Fruit fly (Drosophila melanogaster) whole organism, embryonic: ENCODE data around the gene Ppm1.

Experiments
- Ada2b ChIP-seq: fragments of 200-800 bp; sonication (Bioruptor generic); IDR thresholded peaks from 2 replicates; pipeline ENCODE4 v1.3.6; 2022; ENCODE audit warnings: missing biosample characterization, missing genetic modification characterization
- Asciz ChIP-seq: fragments of 200-800 bp; sonication (Bioruptor generic); optimal IDR thresholded peaks from 2 replicates; lab custom pipeline; 2017; ENCODE audit warnings: missing biosample characterization, mild to moderate bottlenecking, missing genetic modification characterization, missing genetic modification reagents
- CG10267 ChIP-seq: fragments of 200-800 bp; sonication (Bioruptor generic); optimal IDR thresholded peaks from 2 replicates; lab custom pipeline; 2018; ENCODE audit warnings: missing biosample characterization, mild to moderate bottlenecking, missing genetic modification characterization, moderate library complexity
- CG10565 ChIP-seq: fragments of 200-800 bp; sonication (Bioruptor generic); optimal IDR thresholded peaks from 3 replicates; lab custom pipeline; 2016; ENCODE audit warnings: missing biosample characterization, mild to moderate bottlenecking, missing genetic modification characterization
- CG10654 ChIP-seq: fragments of 200-800 bp; sonication (Bioruptor generic); optimal IDR thresholded peaks from 2 replicates; lab custom pipeline; 2016; ENCODE audit warnings: missing biosample characterization, missing genetic modification characterization
- CG11093 ChIP-seq: fragments of 200-800 bp; sonication (Bioruptor generic); IDR thresholded peaks from 3 replicates; pipeline ENCODE4 v1.3.6; 2022; ENCODE audit warnings: missing biosample characterization, missing genetic modification characterization
- CG1233 ChIP-seq: fragments of 200-800 bp; sonication (Bioruptor generic); optimal IDR thresholded peaks from 4 replicates; lab custom pipeline; 2018; ENCODE audit warnings: missing biosample characterization, mild to moderate bottlenecking, missing genetic modification characterization
- CG14667 ChIP-seq: fragments of 200-800 bp; sonication (Bioruptor generic); IDR thresholded peaks from 2 replicates; pipeline ENCODE4 v1.3.6; 2022; ENCODE audit warnings: missing biosample characterization, missing genetic modification characterization
- CG14860 ChIP-seq: fragments of 200-800 bp; sonication (Bioruptor generic); IDR thresholded peaks from 3 replicates; pipeline ENCODE4 v1.3.6; 2022; ENCODE audit warnings: missing biosample characterization, missing genetic modification characterization; ENCODE audit not compliant: partially characterized antibody
- CG15479 ChIP-seq: fragments of 200-800 bp; sonication (Bioruptor generic); optimal IDR thresholded peaks from 3 replicates; lab custom pipeline; 2019; ENCODE audit warnings: missing biosample characterization, mild to moderate bottlenecking, missing genetic modification characterization, moderate library complexity
- CG18476 ChIP-seq: fragments of 200-800 bp; sonication (Bioruptor generic); optimal IDR thresholded peaks from 2 replicates; lab custom pipeline; 2016; ENCODE audit warnings: missing biosample characterization, mild to moderate bottlenecking, missing genetic modification characterization
- CG2129 ChIP-seq: fragments of 200-800 bp; sonication (Bioruptor generic); IDR thresholded peaks from 2 replicates; pipeline ENCODE4 v1.3.6; 2022; ENCODE audit warnings: missing biosample characterization, missing genetic modification characterization; ENCODE audit not compliant: partially characterized antibody
- CG30403 ChIP-seq: fragments of 200-800 bp; sonication (Bioruptor generic); optimal IDR thresholded peaks from 3 replicates; lab custom pipeline; 2016; ENCODE audit warnings: missing biosample characterization, missing genetic modification characterization
- CG4424 ChIP-seq: fragments of 200-800 bp; sonication (Bioruptor generic); optimal IDR thresholded peaks from 3 replicates; lab custom pipeline; 2016; ENCODE audit warnings: missing biosample characterization, missing genetic modification characterization
- CG4617 ChIP-seq: fragments of 200-800 bp; sonication (Bioruptor generic); optimal IDR thresholded peaks from 3 replicates; lab custom pipeline; 2016; ENCODE audit warnings: missing biosample characterization, missing genetic modification characterization, borderline replicate concordance
- CG4854 ChIP-seq: fragments of 200-800 bp; sonication (Bioruptor generic); optimal IDR thresholded peaks from 2 replicates; lab custom pipeline; 2016; ENCODE audit warnings: missing biosample characterization, missing genetic modification characterization, inconsistent platforms
- CG8924 ChIP-seq: fragments of 200-800 bp; optimal IDR thresholded peaks from 3 replicates; lab custom pipeline; 2019; ENCODE audit warnings: missing biosample characterization, mild to moderate bottlenecking, missing genetic modification characterization, moderate library complexity
- Dbx ChIP-seq: fragments of 200-800 bp; sonication (Bioruptor generic); IDR thresholded peaks from 3 replicates; pipeline ENCODE4 v1.3.6; 2022; ENCODE audit warnings: missing biosample characterization, missing genetic modification characterization
- Doc2 ChIP-seq: fragments of 200-800 bp; sonication (Bioruptor generic); IDR thresholded peaks from 2 replicates; pipeline ENCODE4 v1.3.6; 2022; ENCODE audit warnings: missing biosample characterization, missing genetic modification characterization
- Drgx ChIP-seq: fragments of 200-800 bp; sonication (Bioruptor generic); IDR thresholded peaks from 2 replicates; pipeline ENCODE4 v1.3.6; 2022; ENCODE audit warnings: missing biosample characterization, missing genetic modification characterization
- ERR ChIP-seq: fragments of 200-800 bp; sonication (Bioruptor generic); optimal IDR thresholded peaks from 2 replicates; lab custom pipeline; 2016; ENCODE audit warnings: missing biosample characterization, missing genetic modification characterization
- Elba2 ChIP-seq: fragments of 200-800 bp; sonication (Bioruptor generic); optimal IDR thresholded peaks from 3 replicates; lab custom pipeline; 2016; ENCODE audit warnings: missing biosample characterization, missing genetic modification characterization
- H2.0 ChIP-seq: fragments of 200-800 bp; sonication (Bioruptor generic); IDR thresholded peaks from 2 replicates; pipeline ENCODE4 v1.3.6; 2022; ENCODE audit warnings: missing biosample characterization, missing genetic modification characterization
- Med ChIP-seq: fragments of 200-800 bp; sonication (Bioruptor generic); peaks from one replicate; lab custom pipeline; 2016; ENCODE audit warnings: missing biosample characterization, missing genetic modification characterization, mild to moderate bottlenecking, inconsistent platforms, moderate library complexity
- Oaz ChIP-seq: fragments of 200-800 bp; sonication (Bioruptor generic); IDR thresholded peaks from 2 replicates; pipeline ENCODE4 v1.3.6; 2022; ENCODE audit warnings: missing biosample characterization, missing genetic modification characterization
- Ptx1 ChIP-seq: fragments of 200-800 bp; sonication (Bioruptor generic); IDR thresholded peaks from 2 replicates; pipeline ENCODE4 v1.3.6; 2022; ENCODE audit warnings: missing biosample characterization, missing genetic modification characterization
- Rx ChIP-seq: fragments of 200-800 bp; sonication (Bioruptor generic); IDR thresholded peaks from 2 replicates; pipeline ENCODE4 v1.3.6; 2022; ENCODE audit warnings: missing biosample characterization, missing genetic modification characterization
- Sox102F ChIP-seq: fragments of 200-800 bp; sonication (Bioruptor generic); optimal IDR thresholded peaks from 2 replicates; lab custom pipeline; 2018; ENCODE audit warnings: missing biosample characterization, mild to moderate bottlenecking, missing genetic modification characterization, moderate library complexity
- Taf1 ChIP-seq: fragments of 200-800 bp; sonication (Bioruptor generic); IDR thresholded peaks from 2 replicates; pipeline ENCODE4 v1.3.6; 2022; ENCODE audit warnings: missing biosample characterization, missing genetic modification characterization
- Tbp ChIP-seq: fragments of >200 bp; optimal IDR thresholded peaks from 2 replicates; lab custom pipeline; 2018; ENCODE audit warnings: missing biosample characterization, missing genetic modification characterization
- Xbp1 ChIP-seq: fragments of 200-800 bp; sonication (Bioruptor generic); optimal IDR thresholded peaks from 3 replicates; lab custom pipeline; 2016; ENCODE audit warnings: missing biosample characterization, mild to moderate bottlenecking, missing genetic modification characterization
- amos ChIP-seq: fragments of 200-800 bp; sonication (Bioruptor generic); IDR thresholded peaks from 2 replicates; pipeline ENCODE4 v1.3.6; 2022; ENCODE audit warnings: missing biosample characterization, missing genetic modification characterization; ENCODE audit not compliant: partially characterized antibody
- cato ChIP-seq: fragments of 200-800 bp; sonication (Bioruptor generic); optimal IDR thresholded peaks from 2 replicates; lab custom pipeline; 2016; ENCODE audit warnings: missing biosample characterization, missing genetic modification characterization, borderline replicate concordance
- chif ChIP-seq, 2 experiments: fragments of 200-800 bp; sonication (Bioruptor generic); optimal IDR thresholded peaks; 3 replicates each; lab custom pipeline; 2016; ENCODE audit warnings: missing biosample characterization in 2 of 2, missing genetic modification characterization in 2 of 2
- chinmo ChIP-seq: fragments of 200-800 bp; sonication (Bioruptor generic); IDR thresholded peaks from 4 replicates; pipeline ENCODE4 v1.3.6; 2022; ENCODE audit warnings: missing biosample characterization, missing genetic modification characterization; ENCODE audit not compliant: partially characterized antibody
- ci ChIP-seq: fragments of 200-800 bp; sonication (Bioruptor generic); IDR thresholded peaks from 3 replicates; pipeline ENCODE4 v1.3.6; 2022; ENCODE audit warnings: missing biosample characterization, missing genetic modification characterization
- croc ChIP-seq: fragments of 200-800 bp; sonication (Bioruptor generic); conservative IDR thresholded peaks from 3 replicates; pipeline ENCODE4 v1.3.6; 2022; ENCODE audit warnings: missing biosample characterization, missing genetic modification characterization
- dmrt99B ChIP-seq: fragments of 200-800 bp; sonication (Bioruptor generic); optimal IDR thresholded peaks from 2 replicates; lab custom pipeline; 2018; ENCODE audit warnings: missing biosample characterization, mild to moderate bottlenecking, missing genetic modification characterization, moderate library complexity
- h ChIP-seq: fragments of >200 bp; optimal IDR thresholded peaks from 2 replicates; lab custom pipeline; 2017
- knrl ChIP-seq: fragments of 200-800 bp; sonication (Bioruptor generic); IDR thresholded peaks from 3 replicates; pipeline ENCODE4 v1.3.6; 2022; ENCODE audit warnings: missing biosample characterization, missing genetic modification characterization; ENCODE audit not compliant: partially characterized antibody
- lbe ChIP-seq: fragments of 200-800 bp; sonication (Bioruptor generic); optimal IDR thresholded peaks from 2 replicates; lab custom pipeline; 2016; ENCODE audit warnings: missing biosample characterization, mild to moderate bottlenecking, missing genetic modification characterization
- luna ChIP-seq: fragments of 200-800 bp; sonication (Bioruptor generic); optimal IDR thresholded peaks from 2 replicates; lab custom pipeline; 2016; ENCODE audit warnings: missing biosample characterization, missing genetic modification characterization
- maf-S ChIP-seq: fragments of 200-800 bp; sonication (Bioruptor generic); optimal IDR thresholded peaks from 2 replicates; lab custom pipeline; 2016; ENCODE audit warnings: missing biosample characterization, missing genetic modification characterization
- peb ChIP-seq: fragments of 200-800 bp; sonication (Bioruptor generic); IDR thresholded peaks from 2 replicates; pipeline ENCODE4 v1.3.6; 2022; ENCODE audit warnings: missing biosample characterization, missing genetic modification characterization
- row ChIP-seq: fragments of 200-800 bp; sonication (Bioruptor generic); IDR thresholded peaks from 3 replicates; pipeline ENCODE4 v1.3.6; 2022; ENCODE audit warnings: missing biosample characterization, missing genetic modification characterization
- sens ChIP-seq: fragments of 200-800 bp; sonication (Bioruptor generic); peaks from one replicate; lab custom pipeline; 2016; ENCODE audit warnings: missing biosample characterization, missing genetic modification characterization
- sima ChIP-seq: fragments of 200-800 bp; sonication (Bioruptor generic); optimal IDR thresholded peaks from 2 replicates; lab custom pipeline; 2016; ENCODE audit warnings: missing biosample characterization, missing genetic modification characterization
- sr ChIP-seq: fragments of 200-800 bp; sonication (Bioruptor generic); IDR thresholded peaks from 3 replicates; pipeline ENCODE4 v1.3.6; 2022; ENCODE audit warnings: missing biosample characterization, missing genetic modification characterization
- sug ChIP-seq: fragments of 200-800 bp; optimal IDR thresholded peaks from 2 replicates; lab custom pipeline; 2019; ENCODE audit warnings: missing biosample characterization, mild to moderate bottlenecking, missing genetic modification characterization, moderate library complexity
- tin ChIP-seq: fragments of 200-800 bp; sonication (Bioruptor generic); optimal IDR thresholded peaks from 3 replicates; lab custom pipeline; 2016; ENCODE audit warnings: missing biosample characterization, missing genetic modification characterization
- toy ChIP-seq: fragments of 200-800 bp; sonication (Bioruptor generic); IDR thresholded peaks from 2 replicates; pipeline ENCODE4 v1.3.6; 2022; ENCODE audit warnings: missing biosample characterization, missing genetic modification characterization
- unpg ChIP-seq: fragments of 200-800 bp; sonication (Bioruptor generic); optimal IDR thresholded peaks from 3 replicates; lab custom pipeline; 2018; ENCODE audit warnings: missing biosample characterization, mild to moderate bottlenecking, missing genetic modification characterization, moderate library complexity

The Ppm1 gene

dm6 chr3L:623556-623955 lies 42.4 kb downstream of the Ppm1 start (continued):
- no peak for TF ChIP-seq CG14860 (GFP tag; lab: Robert Waterston, UW)
- TF ChIP-seq CG10654 (GFP tag; lab: Kevin White, UChicago), result no peak
- no peak for TF ChIP-seq sr (GFP tag; lab: Robert Waterston, UW)
- no peak for TF ChIP-seq tin
- TF ChIP-seq sima (GFP tag; lab: Kevin White, UChicago), result no peak
- TF ChIP-seq toy, result no peak
- TF ChIP-seq ERR (GFP tag; lab: Kevin White, UChicago), result no peak
- no peak for TF ChIP-seq CG2129 (GFP tag; lab: Robert Waterston, UW)
- TF ChIP-seq Ptx1 (GFP tag; lab: Robert Waterston, UW), result peak; percentile 55
- TF ChIP-seq CG15479, result no peak
- no peak for TF ChIP-seq CG1233
- no peak for TF ChIP-seq knrl (GFP tag; lab: Robert Waterston, UW)
- TF ChIP-seq chif (GFP tag; optimal IDR thresholded peaks at IDR 0.05; lab: Kevin White, UChicago), result peak in 1 of 2 experiments; percentile 28
- TF ChIP-seq dmrt99B, result peak; percentile 41
- no peak for TF ChIP-seq CG18476
- TF ChIP-seq Ada2b (GFP tag; lab: Robert Waterston, UW), result no peak
- no peak for TF ChIP-seq CG4617 (GFP tag; lab: Kevin White, UChicago)
- peak; percentile 63 for TF ChIP-seq Med (GFP tag; lab: Kevin White, UChicago)
- TF ChIP-seq CG4854 (GFP tag; lab: Kevin White, UChicago), result no peak
- TF ChIP-seq amos (GFP tag; lab: Robert Waterston, UW), result no peak
- TF ChIP-seq CG8924 (tag; lab: Kevin White, UChicago), result peak; percentile 30
- TF ChIP-seq chinmo, result no peak
- 0 out of 2 replicates have a peak, but pooled peaks have one; percentile 20 for TF ChIP-seq Rx (GFP tag; lab: Robert Waterston, UW)
- peak; percentile 55; the same call in 1 of the 3 replicates for TF ChIP-seq ci (GFP tag; lab: Robert Waterston, UW)
- peak; percentile 1 for TF ChIP-seq CG4424 (GFP tag; lab: Kevin White, UChicago)
- peak; percentile 69 for TF ChIP-seq Drgx (GFP tag; lab: Robert Waterston, UW)
- peak; percentile 24 for TF ChIP-seq CG10267 (tag; lab: Kevin White, UChicago)
- TF ChIP-seq CG14667 (GFP tag; lab: Robert Waterston, UW), result peak; percentile 41; the same call in 1 of the 2 replicates
- no peak for TF ChIP-seq CG11093 (GFP tag; lab: Robert Waterston, UW)
- peak; percentile 31; the same call in 2 of the 3 replicates for TF ChIP-seq row (GFP tag; lab: Robert Waterston, UW)
- TF ChIP-seq h (lab: Kevin White, UChicago), result no peak
- peak; percentile 92 for TF ChIP-seq sens (GFP tag; lab: Kevin White, UChicago)
- no peak for TF ChIP-seq luna (GFP tag; lab: Kevin White, UChicago)
- no peak for TF ChIP-seq H2.0 (GFP tag; lab: Robert Waterston, UW)
- TF ChIP-seq Asciz (GFP tag; lab: Kevin White, UChicago), result peak; percentile 12
- no peak for TF ChIP-seq Dbx
- TF ChIP-seq lbe (GFP tag; lab: Kevin White, UChicago), result no peak
- no peak for TF ChIP-seq Taf1 (GFP tag; lab: Robert Waterston, UW)
- TF ChIP-seq unpg (GFP tag; lab: Kevin White, UChicago), result peak; percentile 18
- TF ChIP-seq cato (GFP tag; lab: Kevin White, UChicago), result no peak
- no peak for TF ChIP-seq CG10565 (GFP tag; lab: Kevin White, UChicago)
- no peak for TF ChIP-seq Tbp (GFP tag; lab: Kevin White, UChicago)
- no peak for TF ChIP-seq Doc2
- TF ChIP-seq maf-S, result no peak
- TF ChIP-seq Xbp1, result no peak
- TF ChIP-seq sug, result no peak
- no peak for TF ChIP-seq Elba2 (GFP tag; lab: Kevin White, UChicago)
- TF ChIP-seq croc (GFP tag; lab: Robert Waterston, UW), result no peak; the same call in 2 of the 3 replicates
- no peak for TF ChIP-seq peb (GFP tag; lab: Robert Waterston, UW)
- no peak for TF ChIP-seq Oaz (GFP tag; lab: Robert Waterston, UW)
- TF ChIP-seq CG30403, result no peak
- TF ChIP-seq Sox102F (GFP tag; lab: Kevin White, UChicago), result peak; percentile 11
